Worm (Caenorhabditis elegans): ENCODE data around the gene W04G3.11.

DNA sequence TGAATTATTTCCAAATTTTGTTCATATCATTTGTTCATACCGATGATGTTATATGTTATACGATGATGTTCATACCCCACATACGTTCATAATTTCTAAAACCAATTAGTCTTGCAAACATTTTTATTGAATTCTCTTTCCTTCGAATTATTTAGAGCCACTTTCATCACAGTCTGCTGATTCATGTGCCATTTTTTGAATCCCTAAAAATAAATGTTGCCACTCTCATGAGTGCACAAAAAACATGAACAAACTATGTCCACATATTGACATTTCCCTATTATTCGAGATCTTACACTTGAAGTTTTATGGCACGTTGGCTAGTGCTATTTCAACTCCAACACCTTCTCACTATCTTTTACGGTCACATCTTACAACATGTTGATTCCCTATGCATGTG, 18.1 kb downstream of the W04G3.11 start, which contains the start of gene clc-17:
- no peak for TF ChIP-seq ama-1 (optimal IDR thresholded peaks at IDR 0.05)
- no peak for TF ChIP-seq F13C5.2 (tag; optimal IDR thresholded peaks at IDR 0.05)

Data from whole organism, early embryonic.